Fruit fly (Drosophila melanogaster) whole organism, embryonic: ENCODE data around the gene CG2493.

ENCODE experiments used
- CG10274 ChIP-seq: fragments of 200-800 bp; sonication (Bioruptor generic); optimal IDR thresholded peaks from 3 replicates; lab custom pipeline; 2017; ENCODE audit warnings: missing biosample characterization, mild to moderate bottlenecking, missing genetic modification characterization
- CG11398 ChIP-seq: fragments of 200-800 bp; sonication (Bioruptor generic); optimal IDR thresholded peaks from 2 replicates; lab custom pipeline; 2016; ENCODE audit warnings: missing biosample characterization, missing genetic modification characterization
- CG12942 ChIP-seq: fragments of 200-800 bp; sonication (Bioruptor generic); optimal IDR thresholded peaks from 3 replicates; lab custom pipeline; 2016; ENCODE audit warnings: missing biosample characterization, missing genetic modification characterization
- CG16863 ChIP-seq: fragments of 200-800 bp; sonication (Bioruptor generic); optimal IDR thresholded peaks from 3 replicates; lab custom pipeline; 2016; ENCODE audit warnings: missing biosample characterization, missing genetic modification characterization
- CG17612 ChIP-seq: fragments of 200-800 bp; sonication (Bioruptor generic); IDR thresholded peaks from 2 replicates; pipeline ENCODE4 v1.3.6; 2022; ENCODE audit warnings: missing biosample characterization, missing genetic modification characterization
- CG17912 ChIP-seq: fragments of 200-800 bp; sonication (Bioruptor generic); optimal IDR thresholded peaks from 2 replicates; lab custom pipeline; 2018; ENCODE audit warnings: missing biosample characterization, mild to moderate bottlenecking, missing genetic modification characterization
- CG1792 ChIP-seq: fragments of 200-800 bp; sonication (Bioruptor generic); optimal IDR thresholded peaks from 2 replicates; lab custom pipeline; 2016; ENCODE audit warnings: missing biosample characterization, missing genetic modification characterization
- CG18764 ChIP-seq: fragments of 200-800 bp; sonication (Bioruptor generic); optimal IDR thresholded peaks from 3 replicates; lab custom pipeline; 2016; ENCODE audit warnings: missing biosample characterization, missing genetic modification characterization
- CG2116 ChIP-seq: fragments of 200-800 bp; sonication (Bioruptor generic); optimal IDR thresholded peaks from 3 replicates; lab custom pipeline; 2018; ENCODE audit warnings: missing biosample characterization, mild to moderate bottlenecking, missing genetic modification characterization
- CG3065 ChIP-seq: fragments of 200-800 bp; sonication (Bioruptor generic); optimal IDR thresholded peaks from 2 replicates; lab custom pipeline; 2016; ENCODE audit warnings: missing biosample characterization, missing genetic modification characterization
- CG32767 ChIP-seq: fragments of 200-800 bp; sonication (Bioruptor generic); IDR thresholded peaks from 2 replicates; pipeline ENCODE4 v1.3.6; 2022; ENCODE audit warnings: missing biosample characterization, missing genetic modification characterization
- CG32772 ChIP-seq: fragments of 200-800 bp; sonication (Bioruptor generic); IDR thresholded peaks from 2 replicates; pipeline ENCODE4 v1.3.6; 2022; ENCODE audit warnings: missing biosample characterization, missing genetic modification characterization
- CG34376 ChIP-seq: fragments of 200-800 bp; sonication (Bioruptor generic); optimal IDR thresholded peaks from 2 replicates; lab custom pipeline; 2018; ENCODE audit warnings: missing biosample characterization, mild to moderate bottlenecking, missing genetic modification characterization
- CG3995 ChIP-seq: fragments of 200-800 bp; sonication (Bioruptor generic); optimal IDR thresholded peaks from 3 replicates; lab custom pipeline; 2016; ENCODE audit warnings: missing biosample characterization, missing genetic modification characterization
- CG4282 ChIP-seq: fragments of 200-800 bp; sonication (Bioruptor generic); optimal IDR thresholded peaks from 2 replicates; lab custom pipeline; 2016; ENCODE audit warnings: missing biosample characterization, missing genetic modification characterization
- CG4424 ChIP-seq: fragments of 200-800 bp; sonication (Bioruptor generic); optimal IDR thresholded peaks from 3 replicates; lab custom pipeline; 2016; ENCODE audit warnings: missing biosample characterization, missing genetic modification characterization
- CG4617 ChIP-seq: fragments of 200-800 bp; sonication (Bioruptor generic); optimal IDR thresholded peaks from 3 replicates; lab custom pipeline; 2016; ENCODE audit warnings: missing biosample characterization, missing genetic modification characterization, borderline replicate concordance
- CG4730 ChIP-seq: fragments of 200-800 bp; sonication (Bioruptor generic); IDR thresholded peaks from 2 replicates; pipeline ENCODE4 v1.3.6; 2022; ENCODE audit warnings: missing biosample characterization, missing genetic modification characterization
- CG7745 ChIP-seq: fragments of 200-800 bp; sonication (Bioruptor generic); optimal IDR thresholded peaks from 2 replicates; lab custom pipeline; 2018; ENCODE audit warnings: missing biosample characterization, mild to moderate bottlenecking, missing genetic modification characterization, moderate library complexity
- CG8089 ChIP-seq: fragments of 200-800 bp; sonication (Bioruptor generic); optimal IDR thresholded peaks from 3 replicates; lab custom pipeline; 2016; ENCODE audit warnings: missing biosample characterization, missing genetic modification characterization
- CHES-1-like ChIP-seq: fragments of 200-800 bp; sonication (Bioruptor generic); optimal IDR thresholded peaks from 2 replicates; lab custom pipeline; 2016; ENCODE audit warnings: missing biosample characterization, missing genetic modification characterization
- Dad ChIP-seq: fragments of 200-800 bp; sonication (Bioruptor generic); optimal IDR thresholded peaks from 3 replicates; lab custom pipeline; 2016; ENCODE audit warnings: missing biosample characterization, missing genetic modification characterization
- Dll ChIP-seq: fragments of 200-800 bp; sonication (Bioruptor generic); IDR thresholded peaks from 4 replicates; pipeline ENCODE4 v1.3.6; 2022; ENCODE audit warnings: missing biosample characterization, missing genetic modification characterization; ENCODE audit not compliant: partially characterized antibody
- Doc2 ChIP-seq: fragments of 200-800 bp; sonication (Bioruptor generic); IDR thresholded peaks from 2 replicates; pipeline ENCODE4 v1.3.6; 2022; ENCODE audit warnings: missing biosample characterization, missing genetic modification characterization
- Fer3 ChIP-seq: fragments of 200-800 bp; sonication (Bioruptor generic); optimal IDR thresholded peaks from 2 replicates; lab custom pipeline; 2018; ENCODE audit warnings: missing biosample characterization, mild to moderate bottlenecking, missing genetic modification characterization, moderate library complexity
- HLH4C ChIP-seq: fragments of 200-800 bp; sonication (Bioruptor generic); IDR thresholded peaks from 3 replicates; pipeline ENCODE4 v1.3.6; 2022; ENCODE audit warnings: missing biosample characterization, missing genetic modification characterization; ENCODE audit not compliant: partially characterized antibody
- Hr39 ChIP-seq: fragments of >200 bp; optimal IDR thresholded peaks from 2 replicates; lab custom pipeline; 2017
- Mad ChIP-seq: fragments of 200-800 bp; sonication (Bioruptor generic); optimal IDR thresholded peaks from 2 replicates; lab custom pipeline; 2016; ENCODE audit warnings: missing biosample characterization, missing genetic modification characterization
- Med ChIP-seq: fragments of 200-800 bp; sonication (Bioruptor generic); peaks from one replicate; lab custom pipeline; 2016; ENCODE audit warnings: missing biosample characterization, missing genetic modification characterization, mild to moderate bottlenecking, inconsistent platforms, moderate library complexity
- Optix ChIP-seq: fragments of 200-800 bp; sonication (Bioruptor generic); IDR thresholded peaks from 3 replicates; pipeline ENCODE4 v1.3.6; 2022; ENCODE audit warnings: missing biosample characterization, missing genetic modification characterization
- Poxn ChIP-seq: fragments of 200-800 bp; sonication (Bioruptor generic); IDR thresholded peaks from 2 replicates; pipeline ENCODE4 v1.3.6; 2022; ENCODE audit warnings: missing biosample characterization, missing genetic modification characterization
- Scr ChIP-seq: fragments of 200-800 bp; sonication (Bioruptor generic); IDR thresholded peaks from 2 replicates; pipeline ENCODE4 v1.3.6; 2022; ENCODE audit warnings: missing biosample characterization, missing genetic modification characterization; ENCODE audit not compliant: partially characterized antibody
- Sin3A ChIP-seq: fragments of >200 bp; optimal IDR thresholded peaks from 2 replicates; lab custom pipeline; 2018
- az2 ChIP-seq: fragments of 200-800 bp; sonication (Bioruptor generic); optimal IDR thresholded peaks from 3 replicates; lab custom pipeline; 2016; ENCODE audit warnings: missing biosample characterization, missing genetic modification characterization
- bigmax ChIP-seq: fragments of 200-800 bp; sonication (Bioruptor generic); optimal IDR thresholded peaks from 2 replicates; lab custom pipeline; 2018; ENCODE audit warnings: missing biosample characterization, mild to moderate bottlenecking, missing genetic modification characterization
- bowl ChIP-seq: fragments of 200-800 bp; sonication (Bioruptor generic); IDR thresholded peaks from 2 replicates; pipeline ENCODE4 v1.3.6; 2022; ENCODE audit warnings: missing biosample characterization, missing genetic modification characterization
- corto ChIP-seq: fragments of 200-800 bp; sonication (Bioruptor generic); optimal IDR thresholded peaks from 2 replicates; lab custom pipeline; 2016; ENCODE audit warnings: missing biosample characterization, mild to moderate bottlenecking, missing genetic modification characterization, moderate library complexity
- crc ChIP-seq: fragments of 200-800 bp; sonication (Bioruptor generic); optimal IDR thresholded peaks from 2 replicates; lab custom pipeline; 2016; ENCODE audit warnings: missing biosample characterization, missing genetic modification characterization
- crol ChIP-seq: fragments of 200-800 bp; sonication (Bioruptor generic); IDR thresholded peaks from 2 replicates; pipeline ENCODE4 v1.3.6; 2022; ENCODE audit warnings: missing biosample characterization, missing genetic modification characterization
- crp ChIP-seq, 2 experiments: fragments of 200-800 bp; sonication (Bioruptor generic); optimal IDR thresholded peaks; 2 replicates in 1 of 2; 3 replicates in 1 of 2; lab custom pipeline; 2017; ENCODE audit warnings: missing biosample characterization in 2 of 2, missing genetic modification characterization in 2 of 2, mild to moderate bottlenecking in 1 of 2, moderate library complexity in 1 of 2
- da ChIP-seq: fragments of 200-800 bp; sonication (Bioruptor generic); optimal IDR thresholded peaks from 2 replicates; lab custom pipeline; 2016; ENCODE audit warnings: missing biosample characterization, missing genetic modification characterization
- dati ChIP-seq: fragments of 200-800 bp; sonication (Bioruptor generic); IDR thresholded peaks from 2 replicates; pipeline ENCODE4 v1.3.6; 2022; ENCODE audit warnings: missing biosample characterization, missing genetic modification characterization
- dpn ChIP-seq, 2 experiments: fragments of 200-800 bp; sonication (Bioruptor generic); optimal IDR thresholded peaks; 3 replicates each; lab custom pipeline; 2016; ENCODE audit warnings: missing biosample characterization in 2 of 2, missing genetic modification characterization in 2 of 2
- fd3F ChIP-seq: fragments of 200-800 bp; sonication (Bioruptor generic); optimal IDR thresholded peaks from 2 replicates; lab custom pipeline; 2018; ENCODE audit warnings: missing biosample characterization, mild to moderate bottlenecking, missing genetic modification characterization, moderate library complexity
- gce ChIP-seq: fragments of 200-800 bp; sonication (Bioruptor generic); IDR thresholded peaks from 3 replicates; pipeline ENCODE4 v1.3.6; 2022; ENCODE audit warnings: missing biosample characterization, missing genetic modification characterization
- lmd ChIP-seq: fragments of 200-800 bp; sonication (Bioruptor generic); IDR thresholded peaks from 2 replicates; pipeline ENCODE4 v1.3.6; 2022; ENCODE audit warnings: missing biosample characterization, missing genetic modification characterization
- mam ChIP-seq: fragments of 200-800 bp; sonication (Bioruptor generic); optimal IDR thresholded peaks from 3 replicates; lab custom pipeline; 2016; ENCODE audit warnings: missing biosample characterization, missing genetic modification characterization
- pan ChIP-seq, 4 experiments: fragments of >200 bp in 3 of 4; fragments of 200-800 bp in 1 of 4; sonication (Bioruptor generic) in 1 of 4; optimal IDR thresholded peaks in 3 of 4; IDR thresholded peaks in 1 of 4; 2 replicates each; pipeline versions ENCODE4 v1.3.6 to Lab custom; 2017 to 2022; ENCODE audit warnings: missing biosample characterization in 2 of 4, missing genetic modification characterization in 2 of 4, mixed read lengths in 1 of 4
- pb ChIP-seq: fragments of 200-800 bp; sonication (Bioruptor generic); optimal IDR thresholded peaks from 3 replicates; lab custom pipeline; 2016; ENCODE audit warnings: missing biosample characterization, missing genetic modification characterization
- pros ChIP-seq: fragments of 200-800 bp; sonication (Bioruptor generic); optimal IDR thresholded peaks from 3 replicates; lab custom pipeline; 2019; ENCODE audit warnings: missing biosample characterization, mild to moderate bottlenecking, missing genetic modification characterization, moderate library complexity
- row ChIP-seq: fragments of 200-800 bp; sonication (Bioruptor generic); IDR thresholded peaks from 3 replicates; pipeline ENCODE4 v1.3.6; 2022; ENCODE audit warnings: missing biosample characterization, missing genetic modification characterization
- sens-2 ChIP-seq: fragments of 200-800 bp; sonication (Bioruptor generic); IDR thresholded peaks from 2 replicates; pipeline ENCODE4 v1.3.6; 2022; ENCODE audit warnings: missing biosample characterization, missing genetic modification characterization

The CG2493 gene

DNA sequence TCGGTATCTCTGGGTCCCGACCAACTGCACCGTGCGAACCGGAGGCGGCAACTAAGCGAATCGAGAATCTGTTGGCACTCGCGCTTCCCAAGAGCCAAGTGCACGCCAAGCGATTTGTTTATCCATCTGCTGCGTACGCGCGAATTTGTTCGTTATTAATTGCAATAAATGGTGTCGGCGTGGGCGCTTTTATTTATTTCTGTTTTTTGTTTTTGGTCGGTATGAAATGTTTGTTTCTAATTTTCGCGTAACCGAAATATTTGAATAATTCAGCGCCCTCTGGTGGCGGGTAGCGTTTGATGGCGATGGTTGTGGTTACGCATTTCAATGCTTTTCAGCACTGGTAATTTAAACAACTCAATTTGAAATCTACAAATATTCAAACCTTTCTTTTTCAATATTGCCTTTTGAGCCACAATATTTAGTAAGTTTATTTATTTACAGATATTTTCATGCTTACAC lies 48.5 kb downstream of the CG2493 start, which contains the start of gene CG10947 (continued):
- TF ChIP-seq Dll (peak; percentile 59; the same call in 3 of the 4 replicates), CG3995 (GFP tag; lab: Kevin White, UChicago) (peak; percentile 14), pb (GFP tag; lab: Kevin White, UChicago) (peak; percentile 66), Med (GFP tag; lab: Kevin White, UChicago) (peak; percentile 97), crc (GFP tag; lab: Kevin White, UChicago) (peak; percentile 64), CG2116 (GFP tag; lab: Kevin White, UChicago) (peak; percentile 39), crol (no peak), crp (GFP tag; optimal IDR thresholded peaks at IDR 0.05; lab: Kevin White, UChicago) (peak in 1 of 2 experiments; percentile 21), CG4424 (GFP tag; lab: Kevin White, UChicago) (peak; percentile 74), CG7745 (tag; lab: Kevin White, UChicago) (no peak), CG17612 (GFP tag; lab: Robert Waterston, UW) (no peak), CG32772 (GFP tag; lab: Robert Waterston, UW) (peak; percentile 44; the same call in 1 of the 2 replicates), sens-2 (no peak), CG32767 (GFP tag; lab: Robert Waterston, UW) (no peak), CG17912 (GFP tag; lab: Kevin White, UChicago) (peak; percentile 82), az2 (GFP tag; lab: Kevin White, UChicago) (peak; percentile 76), bowl (no peak), CG4730 (GFP tag; lab: Robert Waterston, UW) (no peak), Dad (GFP tag; lab: Kevin White, UChicago) (peak; percentile 83), HLH4C (GFP tag; lab: Robert Waterston, UW) (peak; percentile 53), pan (optimal IDR thresholded peaks at IDR 0.05; lab: Kevin White, UChicago) (no peak), pan (GFP tag; optimal IDR thresholded peaks at IDR 0.05 in 1 of 2, IDR thresholded peaks at IDR 0.05 in 1 of 2) (peak in 1 of 2 experiments; percentile 54), CHES-1-like (GFP tag; lab: Kevin White, UChicago) (peak; percentile 61), Scr (GFP tag; lab: Robert Waterston, UW) (peak; percentile 59), CG12942 (GFP tag; lab: Kevin White, UChicago) (peak; percentile 62), corto (GFP tag; lab: Kevin White, UChicago) (no peak), Doc2 (no peak), CG8089 (GFP tag; lab: Kevin White, UChicago) (peak; percentile 56), bigmax (GFP tag; lab: Kevin White, UChicago) (peak; percentile 10), CG4282 (peak; percentile 3), dati (no peak), CG1792 (peak; percentile 65), CG34376 (GFP tag; lab: Kevin White, UChicago) (peak; percentile 7), row (GFP tag; lab: Robert Waterston, UW) (peak; percentile 24; the same call in 1 of the 3 replicates), pros (no peak), fd3F (GFP tag; lab: Kevin White, UChicago) (peak; percentile 37), Hr39 (no peak), dpn (GFP tag; optimal IDR thresholded peaks at IDR 0.05; lab: Kevin White, UChicago) (peak; percentile 75 to 84), Sin3A (lab: Kevin White, UChicago) (no peak), Optix (GFP tag; lab: Robert Waterston, UW) (no peak), Poxn (GFP tag; lab: Robert Waterston, UW) (no peak), CG18764 (GFP tag; lab: Kevin White, UChicago) (peak; percentile 51), CG3065 (GFP tag; lab: Kevin White, UChicago) (no peak), gce (GFP tag; lab: Robert Waterston, UW) (no peak), CG11398 (GFP tag; lab: Kevin White, UChicago) (peak; percentile 33), da (GFP tag; lab: Kevin White, UChicago) (peak; percentile 69), lmd (GFP tag; lab: Robert Waterston, UW) (peak; percentile 66), mam (GFP tag; lab: Kevin White, UChicago) (peak; percentile 67), CG16863 (GFP tag; lab: Kevin White, UChicago) (peak; percentile 67), Fer3 (peak; percentile 46), CG4617 (GFP tag; lab: Kevin White, UChicago) (peak; percentile 8), CG10274 (GFP tag; lab: Kevin White, UChicago) (no peak), Mad (peak; percentile 80)
